Fruit fly (Drosophila melanogaster) whole organism, embryonic: ENCODE measurements around the gene TrpRS.

ENCODE experiments used
- Bgb ChIP-seq: fragments of 200-800 bp; sonication (Bioruptor generic); IDR thresholded peaks from 2 replicates; pipeline ENCODE4 v1.3.6; 2022; ENCODE audit warnings: missing biosample characterization, missing genetic modification characterization; ENCODE audit not compliant: partially characterized antibody
- CG1024 ChIP-seq: fragments of 200-800 bp; sonication (Bioruptor generic); IDR thresholded peaks from 2 replicates; pipeline ENCODE4 v1.3.6; 2022; ENCODE audit warnings: missing biosample characterization, missing genetic modification characterization
- CG10274 ChIP-seq: fragments of 200-800 bp; sonication (Bioruptor generic); optimal IDR thresholded peaks from 3 replicates; lab custom pipeline; 2017; ENCODE audit warnings: missing biosample characterization, mild to moderate bottlenecking, missing genetic modification characterization
- CG11247 ChIP-seq: fragments of 200-800 bp; sonication (Bioruptor generic); IDR thresholded peaks from 2 replicates; pipeline ENCODE4 v1.3.6; 2022; ENCODE audit warnings: missing biosample characterization, missing genetic modification characterization
- CG11504 ChIP-seq: fragments of 200-800 bp; sonication (Bioruptor generic); optimal IDR thresholded peaks from 3 replicates; lab custom pipeline; 2019; ENCODE audit warnings: missing biosample characterization, mild to moderate bottlenecking, missing genetic modification characterization, moderate library complexity
- CG12219 ChIP-seq: fragments of 200-800 bp; sonication (Bioruptor generic); optimal IDR thresholded peaks from 3 replicates; lab custom pipeline; 2018; ENCODE audit warnings: missing biosample characterization, mild to moderate bottlenecking, missing genetic modification characterization
- CG18262 ChIP-seq: fragments of 200-800 bp; optimal IDR thresholded peaks from 3 replicates; lab custom pipeline; 2019; ENCODE audit warnings: missing biosample characterization, mild to moderate bottlenecking, missing genetic modification characterization, moderate library complexity
- CG2678 ChIP-seq: fragments of 200-800 bp; sonication (Bioruptor generic); optimal IDR thresholded peaks from 3 replicates; lab custom pipeline; 2019; ENCODE audit warnings: missing biosample characterization, mild to moderate bottlenecking, missing genetic modification characterization, moderate library complexity
- CG2875 ChIP-seq: fragments of 200-800 bp; sonication (Bioruptor generic); optimal IDR thresholded peaks from 2 replicates; lab custom pipeline; 2017; ENCODE audit warnings: missing biosample characterization, mild to moderate bottlenecking, missing genetic modification characterization, missing genetic modification reagents
- CG30403 ChIP-seq: fragments of 200-800 bp; sonication (Bioruptor generic); optimal IDR thresholded peaks from 3 replicates; lab custom pipeline; 2016; ENCODE audit warnings: missing biosample characterization, missing genetic modification characterization
- CG33557 ChIP-seq: fragments of 200-800 bp; sonication (Bioruptor generic); optimal IDR thresholded peaks from 2 replicates; lab custom pipeline; 2019; ENCODE audit warnings: missing biosample characterization, mild to moderate bottlenecking, missing genetic modification characterization, moderate library complexity
- CG3726 ChIP-seq: fragments of 200-800 bp; sonication (Bioruptor generic); IDR thresholded peaks from 3 replicates; pipeline ENCODE4, ENCODE4 v1.3.6; 2022; ENCODE audit warnings: missing biosample characterization, missing genetic modification characterization
- CG4328 ChIP-seq: fragments of 200-800 bp; sonication (Bioruptor generic); optimal IDR thresholded peaks from 3 replicates; lab custom pipeline; 2017; ENCODE audit warnings: missing biosample characterization, missing genetic modification reagents, missing genetic modification characterization
- CG4820 ChIP-seq: fragments of 200-800 bp; sonication (Bioruptor generic); optimal IDR thresholded peaks from 3 replicates; lab custom pipeline; 2016; ENCODE audit warnings: missing biosample characterization, missing genetic modification characterization
- CG7745 ChIP-seq: fragments of 200-800 bp; sonication (Bioruptor generic); optimal IDR thresholded peaks from 2 replicates; lab custom pipeline; 2018; ENCODE audit warnings: missing biosample characterization, mild to moderate bottlenecking, missing genetic modification characterization, moderate library complexity
- D19B ChIP-seq: fragments of 200-800 bp; sonication (Bioruptor generic); optimal IDR thresholded peaks from 2 replicates; lab custom pipeline; 2017; ENCODE audit warnings: missing biosample characterization, mild to moderate bottlenecking, missing genetic modification characterization
- Dbx ChIP-seq: fragments of 200-800 bp; sonication (Bioruptor generic); IDR thresholded peaks from 3 replicates; pipeline ENCODE4 v1.3.6; 2022; ENCODE audit warnings: missing biosample characterization, missing genetic modification characterization
- E2f1 ChIP-seq: fragments of 200-800 bp; sonication (Bioruptor generic); IDR thresholded peaks from 2 replicates; pipeline ENCODE4 v1.3.6; 2022; ENCODE audit warnings: missing biosample characterization, missing genetic modification characterization
- Eip74EF ChIP-seq, 2 experiments: fragments of 200-800 bp in 1 of 2; fragments of >200 bp in 1 of 2; sonication (Bioruptor generic) in 1 of 2; optimal IDR thresholded peaks; 2 replicates each; lab custom pipeline; 2017 to 2019; ENCODE audit warnings: missing biosample characterization in 2 of 2, missing genetic modification characterization in 2 of 2, mild to moderate bottlenecking in 1 of 2, moderate library complexity in 1 of 2
- Ets65A ChIP-seq: fragments of 200-800 bp; sonication (Bioruptor generic); peaks from one replicate; lab custom pipeline; 2016; ENCODE audit warnings: missing biosample characterization, missing genetic modification characterization
- HLH3B ChIP-seq: fragments of 200-800 bp; sonication (Bioruptor generic); IDR thresholded peaks from 2 replicates; pipeline ENCODE4 v1.3.6; 2022; ENCODE audit warnings: missing biosample characterization, missing genetic modification characterization
- Hey ChIP-seq: fragments of 200-800 bp; sonication (Bioruptor generic); optimal IDR thresholded peaks from 3 replicates; lab custom pipeline; 2018; ENCODE audit warnings: missing biosample characterization, mild to moderate bottlenecking, missing genetic modification characterization
- Kr ChIP-seq: fragments of 200-800 bp; sonication (Bioruptor generic); optimal IDR thresholded peaks from 2 replicates; lab custom pipeline; 2017; ENCODE audit warnings: missing biosample characterization, mild to moderate bottlenecking, missing genetic modification characterization
- Neu2 ChIP-seq: fragments of 200-800 bp; sonication (Bioruptor generic); optimal IDR thresholded peaks from 3 replicates; lab custom pipeline; 2016; ENCODE audit warnings: missing biosample characterization, missing genetic modification characterization, borderline replicate concordance
- Side ChIP-seq: fragments of 200-800 bp; sonication (Bioruptor generic); optimal IDR thresholded peaks from 2 replicates; lab custom pipeline; 2016; ENCODE audit warnings: missing biosample characterization, missing genetic modification characterization
- Sry-δ ChIP-seq: fragments of 200-800 bp; sonication (Bioruptor generic); optimal IDR thresholded peaks from 2 replicates; lab custom pipeline; 2016; ENCODE audit warnings: missing biosample characterization, missing genetic modification characterization
- Usf ChIP-seq: fragments of 200-800 bp; sonication (Bioruptor generic); optimal IDR thresholded peaks from 2 replicates; lab custom pipeline; 2017; ENCODE audit warnings: missing genotype, missing biosample characterization, missing genetic modification characterization
- ac ChIP-seq: fragments of 200-800 bp; sonication (Bioruptor generic); optimal IDR thresholded peaks from 3 replicates; lab custom pipeline; 2017; ENCODE audit warnings: missing biosample characterization, mild to moderate bottlenecking, missing genetic modification characterization
- ash1 ChIP-seq: fragments of 200-800 bp; sonication (Bioruptor generic); optimal IDR thresholded peaks from 2 replicates; lab custom pipeline; 2018; ENCODE audit warnings: missing biosample characterization, mild to moderate bottlenecking, missing genetic modification characterization
- bowl ChIP-seq: fragments of 200-800 bp; sonication (Bioruptor generic); IDR thresholded peaks from 2 replicates; pipeline ENCODE4 v1.3.6; 2022; ENCODE audit warnings: missing biosample characterization, missing genetic modification characterization
- chm ChIP-seq: fragments of 200-800 bp; sonication (Bioruptor generic); IDR thresholded peaks from 2 replicates; pipeline ENCODE4 v1.3.6; 2022; ENCODE audit warnings: missing biosample characterization, missing genetic modification characterization
- ci ChIP-seq: fragments of 200-800 bp; sonication (Bioruptor generic); IDR thresholded peaks from 3 replicates; pipeline ENCODE4 v1.3.6; 2022; ENCODE audit warnings: missing biosample characterization, missing genetic modification characterization
- corto ChIP-seq: fragments of 200-800 bp; sonication (Bioruptor generic); optimal IDR thresholded peaks from 2 replicates; lab custom pipeline; 2016; ENCODE audit warnings: missing biosample characterization, mild to moderate bottlenecking, missing genetic modification characterization, moderate library complexity
- croc ChIP-seq: fragments of 200-800 bp; sonication (Bioruptor generic); conservative IDR thresholded peaks from 3 replicates; pipeline ENCODE4 v1.3.6; 2022; ENCODE audit warnings: missing biosample characterization, missing genetic modification characterization
- dm ChIP-seq: fragments of 200-800 bp; sonication (Bioruptor generic); optimal IDR thresholded peaks from 3 replicates; lab custom pipeline; 2016; ENCODE audit warnings: missing biosample characterization, missing genetic modification characterization
- dmrt99B ChIP-seq: fragments of 200-800 bp; sonication (Bioruptor generic); optimal IDR thresholded peaks from 2 replicates; lab custom pipeline; 2018; ENCODE audit warnings: missing biosample characterization, mild to moderate bottlenecking, missing genetic modification characterization, moderate library complexity
- en ChIP-seq: fragments of 200-800 bp; sonication (Bioruptor generic); optimal IDR thresholded peaks from 2 replicates; lab custom pipeline; 2016; ENCODE audit warnings: missing biosample characterization, missing genetic modification characterization
- ewg ChIP-seq: fragments of 200-800 bp; sonication (Bioruptor generic); optimal IDR thresholded peaks from 3 replicates; lab custom pipeline; 2017; ENCODE audit warnings: mild to moderate bottlenecking, missing biosample characterization, missing genetic modification reagents, missing genetic modification characterization
- hkb ChIP-seq, 2 experiments: fragments of 200-800 bp in 1 of 2; fragments of >200 bp in 1 of 2; sonication (Bioruptor generic) in 1 of 2; IDR thresholded peaks in 1 of 2; optimal IDR thresholded peaks in 1 of 2; 2 replicates each; pipeline versions ENCODE4 v1.3.6 to Lab custom; 2017 to 2022; ENCODE audit warnings: missing biosample characterization in 1 of 2, missing genetic modification characterization in 1 of 2
- kay ChIP-seq: fragments of 200-800 bp; sonication (Bioruptor generic); optimal IDR thresholded peaks from 2 replicates; lab custom pipeline; 2016; ENCODE audit warnings: missing biosample characterization, missing genetic modification characterization
- pfk ChIP-seq: fragments of 200-800 bp; sonication (Bioruptor generic); optimal IDR thresholded peaks from 2 replicates; lab custom pipeline; 2018; ENCODE audit warnings: missing biosample characterization, mild to moderate bottlenecking, missing genetic modification characterization, moderate library complexity
- phol ChIP-seq: fragments of 200-800 bp; sonication (Bioruptor generic); optimal IDR thresholded peaks from 3 replicates; lab custom pipeline; 2018; ENCODE audit warnings: missing biosample characterization, mild to moderate bottlenecking, missing genetic modification characterization, moderate library complexity
- repo ChIP-seq: fragments of 200-800 bp; sonication (Bioruptor generic); optimal IDR thresholded peaks from 2 replicates; lab custom pipeline; 2016; ENCODE audit warnings: missing biosample characterization, missing genetic modification characterization
- stc ChIP-seq: fragments of 200-800 bp; sonication (Bioruptor generic); IDR thresholded peaks from 2 replicates; pipeline ENCODE4 v1.3.6; 2022; ENCODE audit warnings: missing biosample characterization, missing genetic modification characterization
- tna ChIP-seq: fragments of 200-800 bp; sonication (Bioruptor generic); IDR thresholded peaks from 2 replicates; pipeline ENCODE4 v1.3.6; 2022; ENCODE audit warnings: missing biosample characterization, missing genetic modification characterization; ENCODE audit not compliant: partially characterized antibody
- twi ChIP-seq: fragments of 200-800 bp; optimal IDR thresholded peaks from 2 replicates; lab custom pipeline; 2019; ENCODE audit warnings: missing biosample characterization, mild to moderate bottlenecking, missing genetic modification characterization, moderate library complexity

TrpRS gene

dm6 chr3R:9229996-9230601 is 36.6 kb downstream of the TrpRS start (continued):
- TF ChIP-seq CG30403 (GFP tag; lab: Kevin White, UChicago), result peak; percentile 27
- no peak for TF ChIP-seq dm (GFP tag; lab: Kevin White, UChicago)
- TF ChIP-seq hkb (optimal IDR thresholded peaks at IDR 0.05; lab: Kevin White, UChicago), result no peak
- TF ChIP-seq hkb (GFP tag; IDR thresholded peaks at IDR 0.05; lab: Robert Waterston, UW), result peak; percentile 37; the same call in 1 of the 2 replicates
- TF ChIP-seq E2f1 (GFP tag; lab: Robert Waterston, UW), result no peak
- TF ChIP-seq repo (GFP tag; lab: Kevin White, UChicago), result no peak
- TF ChIP-seq Usf (GFP tag; lab: Kevin White, UChicago), result no peak
- TF ChIP-seq, all 482 proteins: peak for 74

DNA sequence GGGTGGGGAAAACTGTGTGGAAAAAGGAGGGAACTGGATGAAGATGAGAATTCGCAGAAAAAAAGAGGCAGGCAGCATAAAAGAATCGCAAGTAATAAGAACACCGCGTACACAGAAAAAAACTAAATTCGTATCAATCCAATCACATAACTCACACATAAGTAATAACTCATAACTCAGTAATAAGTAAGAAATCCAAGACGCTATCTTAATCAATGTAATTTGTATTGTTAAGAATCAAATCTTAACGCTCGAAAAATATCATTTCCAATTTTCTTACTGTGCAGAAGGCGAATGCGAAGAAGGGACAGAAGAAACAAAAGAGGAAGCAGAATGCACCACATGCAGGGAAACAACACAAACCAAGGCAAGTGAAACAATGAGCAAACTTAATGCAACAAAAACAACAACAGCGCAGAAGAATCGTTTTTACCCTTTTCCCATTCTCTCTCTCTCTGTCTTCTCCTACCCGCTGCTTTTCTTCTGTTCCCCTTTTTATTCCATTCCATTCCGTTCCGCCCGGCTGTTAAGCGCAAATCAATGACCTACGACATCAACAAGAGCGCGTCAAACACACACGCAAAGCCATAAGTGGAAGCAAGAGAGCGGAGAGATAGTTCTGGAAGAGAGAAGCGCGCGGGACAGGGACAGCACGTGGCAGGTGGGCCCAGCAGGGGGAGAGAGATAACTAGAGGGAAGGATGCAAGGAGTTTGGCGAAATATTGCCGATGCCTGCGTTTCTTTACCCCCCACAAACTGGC is 37.4 kb downstream of the TrpRS start:
- peak; percentile 6 for TF ChIP-seq Hey
- no peak for TF ChIP-seq bowl (GFP tag; lab: Robert Waterston, UW)
- TF ChIP-seq ash1, result no peak
- TF ChIP-seq Dbx (GFP tag; lab: Robert Waterston, UW), result no peak
- peak; percentile 56 for TF ChIP-seq ewg
- TF ChIP-seq CG18262 (tag; lab: Kevin White, UChicago), result peak; percentile 92
- peak; percentile 83 for TF ChIP-seq chm
- TF ChIP-seq dmrt99B, result peak; percentile 74
- TF ChIP-seq CG7745 (tag; lab: Kevin White, UChicago), result no peak
- no peak for TF ChIP-seq Neu2 (GFP tag; lab: Kevin White, UChicago)
- peak; percentile 59 for TF ChIP-seq croc (GFP tag; lab: Robert Waterston, UW)
- peak; percentile 62 for TF ChIP-seq CG2875 (GFP tag; lab: Kevin White, UChicago)
- TF ChIP-seq CG10274 (GFP tag; lab: Kevin White, UChicago), result no peak
- no peak for TF ChIP-seq ac
- no peak for TF ChIP-seq CG3726 (GFP tag; lab: Robert Waterston, UW)
- TF ChIP-seq Sry-δ (GFP tag; lab: Kevin White, UChicago), result peak; percentile 48
- peak in 1 of 2 experiments; percentile 58 for TF ChIP-seq Eip74EF (GFP tag; optimal IDR thresholded peaks at IDR 0.05; lab: Kevin White, UChicago)
- TF ChIP-seq corto (GFP tag; lab: Kevin White, UChicago), result peak; percentile 97
- peak; percentile 72 for TF ChIP-seq kay (GFP tag; lab: Kevin White, UChicago)
- TF ChIP-seq ci (GFP tag; lab: Robert Waterston, UW), result peak; percentile 77; the same call in 2 of the 3 replicates
- peak; percentile 82 for TF ChIP-seq CG2678
- peak; percentile 88 for TF ChIP-seq Side
- TF ChIP-seq CG11504, result peak; percentile 78
- peak; percentile 62 for TF ChIP-seq CG33557
- peak; percentile 89 for TF ChIP-seq Kr (GFP tag; lab: Kevin White, UChicago)
- peak; percentile 42; the same call in 1 of the 2 replicates for TF ChIP-seq CG1024
- no peak for TF ChIP-seq tna (GFP tag; lab: Robert Waterston, UW)
- TF ChIP-seq CG11247 (GFP tag; lab: Robert Waterston, UW), result 0 out of 2 replicates have a peak, but pooled peaks have one; percentile 38
- no peak for TF ChIP-seq Bgb (GFP tag; lab: Robert Waterston, UW)
- no peak for TF ChIP-seq D19B
- TF ChIP-seq pfk (GFP tag; lab: Kevin White, UChicago), result peak; percentile 99
- TF ChIP-seq CG4820 (GFP tag; lab: Kevin White, UChicago), result peak; percentile 80
- peak; percentile 38 for TF ChIP-seq CG12219
- TF ChIP-seq phol (tag; lab: Kevin White, UChicago), result peak; percentile 86
- peak; percentile 32; the same call in 1 of the 2 replicates for TF ChIP-seq stc (GFP tag; lab: Robert Waterston, UW)
- peak; percentile 66 for TF ChIP-seq HLH3B (GFP tag; lab: Robert Waterston, UW)
- peak; percentile 76 for TF ChIP-seq en (GFP tag; lab: Kevin White, UChicago)
- no peak for TF ChIP-seq CG4328 (GFP tag; lab: Kevin White, UChicago)
- peak; percentile 97 for TF ChIP-seq Ets65A (GFP tag; lab: Kevin White, UChicago)
- TF ChIP-seq twi (tag; lab: Kevin White, UChicago), result peak; percentile 35
